Fruit fly (Drosophila melanogaster) whole organism, wandering third instar larva: ENCODE measurements around the gene Sgs7.

Experiments
- Mio ChIP-seq: sonication (Bioruptor generic); optimal IDR thresholded peaks from 2 replicates; lab custom pipeline; 2016; ENCODE audit warnings: missing biosample characterization, missing genetic modification characterization
- OdsH ChIP-seq: fragments of 200-800 bp; sonication (Bioruptor generic); optimal IDR thresholded peaks from 2 replicates; lab custom pipeline; 2016; ENCODE audit warnings: missing biosample characterization, mild to moderate bottlenecking, missing genetic modification characterization
- jim ChIP-seq: fragments of 175-275, 200-325 bp; sonication (Bioruptor generic); optimal IDR thresholded peaks from 2 replicates; lab custom pipeline; 2016; ENCODE audit warnings: missing biosample characterization, mild to moderate bottlenecking, missing genetic modification characterization
- psq ChIP-seq: fragments of 200-800 bp; sonication (Bioruptor generic); optimal IDR thresholded peaks from 3 replicates; lab custom pipeline; 2017; ENCODE audit warnings: missing biosample characterization, mild to moderate bottlenecking, missing genetic modification characterization, moderate library complexity

dm6 chr3L:11552996-11553671 is 43.5 kb downstream of the Sgs7 start:
- no peak for TF ChIP-seq jim (GFP tag; lab: Kevin White, UChicago)
- TF ChIP-seq psq, result peak; percentile 80
- TF ChIP-seq OdsH (GFP tag; lab: Kevin White, UChicago), result peak; percentile 35
- TF ChIP-seq Mio (GFP tag; lab: Kevin White, UChicago), result no peak
